Worm (Caenorhabditis elegans): ENCODE data around the gene C17G10.13.

DNA sequence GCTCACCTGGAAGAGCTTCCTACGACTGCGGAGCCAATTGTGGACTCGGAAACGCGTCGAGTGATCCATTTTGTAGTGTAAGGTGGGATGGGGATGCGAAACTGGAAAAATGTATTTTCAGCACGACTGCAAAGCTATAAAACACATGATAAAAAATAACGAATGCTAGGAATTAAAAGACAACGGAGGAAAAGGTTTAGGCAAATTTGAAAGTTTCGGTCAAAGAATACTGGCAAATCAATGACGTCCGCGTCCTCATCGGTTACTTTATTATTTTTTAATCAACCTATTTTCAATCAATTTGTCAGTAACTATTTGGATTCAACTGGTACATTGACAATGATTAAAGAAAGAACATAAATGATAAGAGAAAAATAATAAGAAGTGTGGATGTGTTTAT is 18.2 kb upstream of the C17G10.13 start, which contains the start of gene C17G10.7:
- no peak for TF ChIP-seq nhr-11 (tag; optimal IDR thresholded peaks at IDR 0.05)
- no peak for TF ChIP-seq unc-130 (GFP tag; optimal IDR thresholded peaks at IDR 0.05)
- no peak for TF ChIP-seq ceh-28 (tag; optimal IDR thresholded peaks at IDR 0.05)
- no peak for TF ChIP-seq snpc-1.2 (GFP tag; IDR thresholded peaks at IDR 0.05)
- no peak for TF ChIP-seq mdl-1 (tag; optimal IDR thresholded peaks at IDR 0.05)
- no peak for TF ChIP-seq aly-2 (tag; optimal IDR thresholded peaks at IDR 0.05)
- no peak for TF ChIP-seq unc-62 (GFP tag; optimal IDR thresholded peaks at IDR 0.05 in 1 of 2)
- TF ChIP-seq unc-62 (tag; optimal IDR thresholded peaks at IDR 0.05), result no peak

Data from whole organism, L4 larva.